Fruit fly (Drosophila melanogaster): ENCODE data around the gene FER.

The FER gene

dm6 chr3R:9410182-9410581, 15.8 kb upstream of the FER start, which contains the start of gene betaTub85D:
Gene betaTub85D, minus strand, starts transcription at chr3R:9410282.
- TF ChIP-seq insv (optimal IDR thresholded peaks at IDR 0.05) (no peak), ttk (optimal IDR thresholded peaks at IDR 0.05) (no peak), psq (optimal IDR thresholded peaks at IDR 0.05) (no peak), h (optimal IDR thresholded peaks at IDR 0.05) (no peak), Sin3A (optimal IDR thresholded peaks at IDR 0.05) (no peak), Myc (optimal IDR thresholded peaks at IDR 0.05) (no peak)

DNA sequence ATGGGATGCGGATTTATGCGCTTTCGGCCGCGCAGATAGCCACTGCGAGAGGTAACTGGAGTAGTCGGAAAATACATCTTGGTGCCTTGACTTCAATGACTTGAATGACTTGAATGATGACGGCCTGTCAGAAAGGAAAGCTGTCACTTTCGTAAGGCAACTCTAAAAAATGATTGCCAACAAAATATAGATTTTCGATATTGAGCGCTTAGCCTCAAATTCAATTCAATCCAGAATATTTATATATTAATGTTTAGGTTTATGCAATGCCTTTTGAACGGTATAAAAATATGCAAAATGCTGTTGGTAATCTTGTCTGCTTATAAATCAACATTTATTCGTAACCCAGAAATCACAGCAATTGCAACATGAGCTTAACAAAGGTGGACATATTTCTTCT, 13.7 kb upstream of the FER start, which contains the start of gene CG44261:
CG44261 (minus strand) TSS at position 101 of the 400 bp plus-strand sequence.
- TF ChIP-seq insv (optimal IDR thresholded peaks at IDR 0.05) (no peak), Myc (optimal IDR thresholded peaks at IDR 0.05) (no peak), Sin3A (optimal IDR thresholded peaks at IDR 0.05) (no peak), ttk (optimal IDR thresholded peaks at IDR 0.05) (no peak), h (optimal IDR thresholded peaks at IDR 0.05) (no peak), psq (optimal IDR thresholded peaks at IDR 0.05) (no peak)

- no peak for TF ChIP-seq psq (optimal IDR thresholded peaks at IDR 0.05)
- no peak for TF ChIP-seq Sin3A (optimal IDR thresholded peaks at IDR 0.05)
- TF ChIP-seq h (optimal IDR thresholded peaks at IDR 0.05), result no peak
These were observed 9.8 kb upstream of the FER start, which contains the start of the genes CG9356, BBIP1 and CG8135 for dm6 chr3R:9404104-9404512. Gene CG9356, minus strand, starts transcription at chr3R:9404269. Gene BBIP1, plus strand, starts transcription at chr3R:9404385. Gene CG8135, plus strand, starts transcription at chr3R:9404385.

- no peak for TF ChIP-seq ttk (optimal IDR thresholded peaks at IDR 0.05)
- TF ChIP-seq Sin3A (optimal IDR thresholded peaks at IDR 0.05), result no peak
- TF ChIP-seq insv (optimal IDR thresholded peaks at IDR 0.05), result no peak
- TF ChIP-seq psq (optimal IDR thresholded peaks at IDR 0.05), result no peak
- TF ChIP-seq h (optimal IDR thresholded peaks at IDR 0.05), result no peak
- TF ChIP-seq Myc (optimal IDR thresholded peaks at IDR 0.05), result no peak
These were observed 6.8 kb upstream of the FER start, which contains the start of the genes RpL34b and CG8132 for dm6 chr3R:9401127-9401603. Gene RpL34b, minus strand, starts transcription at chr3R:9401226. Gene CG8132, plus strand, starts transcription at chr3R:9401495.

DNA sequence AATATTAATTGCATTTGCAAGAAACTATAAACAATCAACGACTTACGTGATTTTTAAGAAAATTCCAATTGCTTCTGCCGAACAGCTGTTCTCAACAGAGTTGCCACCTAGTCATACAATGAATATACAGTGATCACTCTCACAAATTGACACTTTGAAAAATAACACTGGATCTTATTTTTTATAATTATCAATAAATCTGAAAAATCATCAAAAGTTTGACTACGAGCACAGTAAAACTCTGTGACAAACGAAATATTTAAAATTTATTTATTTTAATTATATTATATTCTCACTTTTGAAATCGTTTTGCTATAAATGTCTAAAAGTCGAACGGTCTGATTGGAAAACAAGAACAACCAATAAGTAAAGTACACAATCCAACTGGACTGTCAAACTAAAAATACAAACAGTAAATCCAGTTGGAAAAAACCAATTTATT, 5.6 kb upstream of the FER start, which contains the start of gene CG34117:
CG34117 (minus strand) TSS at position 103 of the 442 bp plus-strand sequence.
- TF ChIP-seq psq (optimal IDR thresholded peaks at IDR 0.05) (no peak), insv (optimal IDR thresholded peaks at IDR 0.05) (no peak), Myc (optimal IDR thresholded peaks at IDR 0.05) (no peak), h (optimal IDR thresholded peaks at IDR 0.05) (no peak)

DNA sequence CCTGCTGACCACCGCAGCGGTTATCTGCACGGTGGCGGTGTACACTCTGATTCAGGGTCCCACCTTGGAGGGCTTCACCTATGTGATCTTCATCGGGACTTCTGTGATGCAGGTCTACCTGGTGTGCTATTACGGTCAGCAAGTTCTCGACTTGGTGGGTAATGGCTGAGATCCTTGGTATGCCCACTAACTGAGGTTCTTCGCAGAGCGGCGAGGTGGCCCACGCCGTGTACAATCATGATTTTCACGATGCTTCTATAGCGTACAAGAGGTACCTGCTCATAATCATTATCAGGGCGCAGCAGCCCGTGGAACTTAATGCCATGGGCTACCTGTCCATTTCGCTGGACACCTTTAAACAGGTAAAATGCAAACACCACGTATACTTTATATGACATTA, 4.7 kb upstream of the FER start:
- TF ChIP-seq h (optimal IDR thresholded peaks at IDR 0.05), result no peak
- no peak for TF ChIP-seq Sin3A (optimal IDR thresholded peaks at IDR 0.05)
- no peak for TF ChIP-seq ttk (optimal IDR thresholded peaks at IDR 0.05)
- no peak for TF ChIP-seq Myc (optimal IDR thresholded peaks at IDR 0.05)
- TF ChIP-seq psq (optimal IDR thresholded peaks at IDR 0.05), result no peak
- TF ChIP-seq insv (optimal IDR thresholded peaks at IDR 0.05), result no peak

DNA sequence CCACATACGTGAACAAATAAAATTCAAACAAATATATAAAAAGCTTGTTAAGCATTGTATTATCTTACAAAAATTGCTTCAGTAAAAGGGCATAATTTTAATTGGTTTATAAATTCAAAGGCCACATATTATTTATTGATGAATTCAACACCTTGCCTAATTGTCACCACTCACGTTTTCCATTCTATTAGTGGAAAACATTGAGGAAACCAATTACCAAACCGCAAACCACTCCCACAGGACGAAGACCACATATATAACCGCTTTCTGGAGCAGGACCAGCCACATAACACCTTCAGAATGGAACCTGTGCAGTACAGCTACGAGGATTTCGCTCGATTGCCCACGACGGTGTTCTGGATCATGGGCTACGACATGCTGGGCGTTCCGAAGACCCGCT, 3.5 kb upstream of the FER start, which contains the start of gene Or85f:
Or85f (plus strand) TSS at position 301 of the 400 bp plus-strand sequence.
- TF ChIP-seq h (optimal IDR thresholded peaks at IDR 0.05), result no peak
- no peak for TF ChIP-seq psq (optimal IDR thresholded peaks at IDR 0.05)
- TF ChIP-seq insv (optimal IDR thresholded peaks at IDR 0.05), result no peak
- TF ChIP-seq ttk (optimal IDR thresholded peaks at IDR 0.05), result no peak
- no peak for TF ChIP-seq Myc (optimal IDR thresholded peaks at IDR 0.05)
- no peak for TF ChIP-seq Sin3A (optimal IDR thresholded peaks at IDR 0.05)

DNA sequence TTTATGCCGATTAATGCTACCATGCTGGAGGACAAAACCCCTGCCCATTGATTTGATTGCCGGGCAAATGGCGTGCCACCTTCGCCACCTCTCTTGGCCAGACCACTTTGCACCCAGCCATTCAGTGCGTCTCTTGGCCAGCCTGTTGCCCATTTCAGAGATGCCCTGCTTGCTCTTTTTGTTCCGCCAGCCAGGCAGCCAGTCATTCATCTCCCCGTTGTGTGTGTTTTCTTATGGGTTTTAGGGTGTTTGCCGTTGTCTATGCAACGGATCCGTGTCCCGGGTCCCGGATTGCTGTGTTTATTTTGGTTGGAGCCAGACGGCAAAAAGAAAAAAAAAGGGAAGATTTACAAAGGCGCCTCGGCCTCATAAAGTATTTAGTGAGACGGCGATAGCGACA, 1.7 kb upstream of the FER start:
- no peak for TF ChIP-seq psq (optimal IDR thresholded peaks at IDR 0.05)
- TF ChIP-seq Myc (optimal IDR thresholded peaks at IDR 0.05), result no peak
- no peak for TF ChIP-seq insv (optimal IDR thresholded peaks at IDR 0.05)
- no peak for TF ChIP-seq ttk (optimal IDR thresholded peaks at IDR 0.05)
- no peak for TF ChIP-seq Sin3A (optimal IDR thresholded peaks at IDR 0.05)
- no peak for TF ChIP-seq h (optimal IDR thresholded peaks at IDR 0.05)

DNA sequence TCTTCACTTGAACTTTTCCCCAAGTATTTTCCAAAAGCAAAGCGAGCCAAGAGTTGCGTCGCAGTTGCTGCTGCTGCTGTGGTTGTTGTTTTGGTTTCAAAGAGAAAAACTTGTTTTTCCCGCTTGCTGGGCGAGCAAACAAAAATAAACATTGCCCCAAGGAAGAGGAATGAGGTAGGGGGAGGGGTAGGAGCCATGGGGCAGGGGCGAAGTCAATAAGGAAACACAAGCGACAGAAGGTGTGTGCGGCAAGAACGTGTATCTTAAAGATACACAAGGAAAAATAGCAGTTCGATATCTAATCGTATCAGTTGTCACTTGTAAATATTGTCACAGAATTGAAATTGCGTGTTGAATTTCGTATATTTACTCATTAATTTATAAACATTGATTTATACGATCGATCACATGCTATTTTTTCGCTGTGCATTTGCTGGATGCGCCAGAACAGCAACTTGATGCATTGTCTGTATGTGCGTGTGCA, 762 bp downstream of the FER start:
- no peak for TF ChIP-seq ttk (optimal IDR thresholded peaks at IDR 0.05)
- no peak for TF ChIP-seq Sin3A (optimal IDR thresholded peaks at IDR 0.05)
- TF ChIP-seq insv (optimal IDR thresholded peaks at IDR 0.05), result no peak
- TF ChIP-seq h (optimal IDR thresholded peaks at IDR 0.05), result no peak
- no peak for TF ChIP-seq psq (optimal IDR thresholded peaks at IDR 0.05)
- no peak for TF ChIP-seq Myc (optimal IDR thresholded peaks at IDR 0.05)

dm6 chr3R:9392421-9392820, 1.9 kb downstream of the FER start:
- TF ChIP-seq ttk (optimal IDR thresholded peaks at IDR 0.05) (no peak), psq (optimal IDR thresholded peaks at IDR 0.05) (no peak), Myc (optimal IDR thresholded peaks at IDR 0.05) (no peak), h (optimal IDR thresholded peaks at IDR 0.05) (no peak), Sin3A (optimal IDR thresholded peaks at IDR 0.05) (no peak), insv (optimal IDR thresholded peaks at IDR 0.05) (no peak)

dm6 chr3R:9390201-9390600, 4.1 kb downstream of the FER start:
- TF ChIP-seq Myc (optimal IDR thresholded peaks at IDR 0.05) (no peak), insv (optimal IDR thresholded peaks at IDR 0.05) (no peak), h (optimal IDR thresholded peaks at IDR 0.05) (no peak), psq (optimal IDR thresholded peaks at IDR 0.05) (no peak), ttk (optimal IDR thresholded peaks at IDR 0.05) (no peak), Sin3A (optimal IDR thresholded peaks at IDR 0.05) (no peak)

- TF ChIP-seq Myc (optimal IDR thresholded peaks at IDR 0.05) (no peak), Sin3A (optimal IDR thresholded peaks at IDR 0.05) (no peak), insv (optimal IDR thresholded peaks at IDR 0.05) (no peak), ttk (optimal IDR thresholded peaks at IDR 0.05) (no peak), h (optimal IDR thresholded peaks at IDR 0.05) (no peak), psq (optimal IDR thresholded peaks at IDR 0.05) (no peak)
These were observed 5.4 kb downstream of the FER start for dm6 chr3R:9388972-9389371.

- TF ChIP-seq psq (optimal IDR thresholded peaks at IDR 0.05) (no peak), Sin3A (optimal IDR thresholded peaks at IDR 0.05) (no peak), Myc (optimal IDR thresholded peaks at IDR 0.05) (no peak), ttk (optimal IDR thresholded peaks at IDR 0.05) (no peak), insv (optimal IDR thresholded peaks at IDR 0.05) (no peak), h (optimal IDR thresholded peaks at IDR 0.05) (no peak)
These were observed 6.0 kb downstream of the FER start for dm6 chr3R:9388321-9388720.

All from Kc167 (cell line).